Worm (Caenorhabditis elegans): ENCODE results near the gene F42H10.6.

DNA sequence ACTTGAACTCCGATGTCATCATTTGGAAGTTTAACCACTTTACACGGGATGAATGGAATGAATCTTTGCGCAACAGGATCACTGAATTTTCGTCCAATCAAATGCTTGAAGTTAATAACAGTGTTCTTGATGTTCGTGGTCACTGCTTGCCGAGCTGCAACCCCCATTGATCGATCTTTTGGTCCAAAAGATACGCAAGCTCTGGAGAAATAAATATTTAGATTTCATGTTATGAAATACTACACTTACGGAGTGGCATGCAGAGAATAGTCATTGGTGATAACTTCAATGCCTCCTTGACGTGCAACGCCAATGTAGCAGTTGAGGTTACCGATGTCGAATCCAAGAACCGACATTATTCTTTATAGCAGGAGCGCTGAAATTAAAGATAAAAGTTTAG is 33.7 kb downstream of the F42H10.6 start, which contains the start of gene hsp-110:
- no peak for TF ChIP-seq pag-3 (tag; optimal IDR thresholded peaks at IDR 0.05; ENCODE audit: borderline replicate concordance, insufficient read depth)
- no peak for TF ChIP-seq sup-37 (GFP tag; optimal IDR thresholded peaks at IDR 0.05)
